Worm (Caenorhabditis elegans) whole organism, mixed stage, embryonic: ENCODE measurements around the gene bud-13.
A peak's percentile ranks its signal among the peaks of the same experiment; 100 is the strongest.

Experiments
- M03D4.4 ChIP-seq: sonication (generic microtip); optimal IDR thresholded peaks from 2 replicates; lab custom pipeline; 2017; ENCODE audit warnings: mild to moderate bottlenecking, missing genetic modification characterization, missing compliant biosample characterization
- bed-3 ChIP-seq: fragments of 200-800 bp; sonication (Bioruptor generic); optimal IDR thresholded peaks from 3 replicates; lab custom pipeline; 2018; ENCODE audit warnings: mild to moderate bottlenecking, missing genetic modification characterization, moderate library complexity, missing compliant biosample characterization
- ceh-39 ChIP-seq: fragments of 150-350 bp; optimal IDR thresholded peaks from 2 replicates; lab custom pipeline; 2014; ENCODE audit warnings: missing biosample characterization, missing genetic modification characterization
- ceh-43 ChIP-seq: fragments of 200-800 bp; sonication (Bioruptor generic); optimal IDR thresholded peaks from 2 replicates; lab custom pipeline; 2018; ENCODE audit warnings: mild to moderate bottlenecking, missing genetic modification characterization, moderate library complexity, missing compliant biosample characterization
- ceh-83 ChIP-seq: fragments of 200-800 bp; sonication (Bioruptor generic); optimal IDR thresholded peaks from 2 replicates; lab custom pipeline; 2018; ENCODE audit warnings: mild to moderate bottlenecking, missing genetic modification characterization, missing compliant biosample characterization
- ces-1 ChIP-seq: fragments of 150-350 bp; optimal IDR thresholded peaks from 2 replicates; lab custom pipeline; 2014; ENCODE audit warnings: missing biosample characterization, missing genetic modification reagents, missing genetic modification characterization
- cnd-1 ChIP-seq: fragments of 200-800 bp; sonication (Bioruptor generic); optimal IDR thresholded peaks from 2 replicates; lab custom pipeline; 2018; ENCODE audit warnings: mild to moderate bottlenecking, missing genetic modification characterization, missing compliant biosample characterization
- drap-1 ChIP-seq: fragments of 200-800 bp; sonication (Bioruptor generic); optimal IDR thresholded peaks from 3 replicates; lab custom pipeline; 2018; ENCODE audit warnings: mild to moderate bottlenecking, missing genetic modification characterization, missing compliant biosample characterization
- elt-1 ChIP-seq: sonication (generic microtip); optimal IDR thresholded peaks from 2 replicates; lab custom pipeline; 2017; ENCODE audit warnings: missing genetic modification characterization, mild to moderate bottlenecking, missing compliant biosample characterization, antibody characterized with exemption, moderate library complexity, borderline replicate concordance; ENCODE audit not compliant: insufficient read depth
- elt-3 ChIP-seq: fragments of 150-350 bp; optimal IDR thresholded peaks from 2 replicates; lab custom pipeline; 2014; ENCODE audit warnings: missing biosample characterization, missing genetic modification characterization
- flh-1 ChIP-seq: fragments of 200-800 bp; sonication (Bioruptor generic); optimal IDR thresholded peaks from 2 replicates; lab custom pipeline; 2018; ENCODE audit warnings: mild to moderate bottlenecking, missing genetic modification characterization, moderate library complexity, missing compliant biosample characterization
- ham-2 ChIP-seq: fragments of 200-800 bp; sonication (Bioruptor generic); optimal IDR thresholded peaks from 2 replicates; lab custom pipeline; 2018; ENCODE audit warnings: mild to moderate bottlenecking, missing genetic modification characterization, missing compliant biosample characterization
- hlh-1 ChIP-seq: fragments of 150-350 bp; optimal IDR thresholded peaks from 2 replicates; lab custom pipeline; 2014; ENCODE audit warnings: missing biosample characterization, missing genetic modification reagents, missing genetic modification characterization
- lin-13 ChIP-seq: fragments of 150-350 bp; optimal IDR thresholded peaks from 2 replicates; lab custom pipeline; 2014; ENCODE audit warnings: missing biosample characterization, missing genetic modification characterization
- lin-32 ChIP-seq: fragments of 200-800 bp; sonication (Bioruptor generic); optimal IDR thresholded peaks from 2 replicates; lab custom pipeline; 2018; ENCODE audit warnings: mild to moderate bottlenecking, missing genetic modification characterization, missing compliant biosample characterization
- lsy-2 ChIP-seq: fragments of 150-350 bp; optimal IDR thresholded peaks from 2 replicates; lab custom pipeline; 2014; ENCODE audit warnings: missing biosample characterization, missing genetic modification characterization
- mab-5 ChIP-seq: fragments of 150-350 bp; optimal IDR thresholded peaks from 2 replicates; lab custom pipeline; 2014; ENCODE audit warnings: missing biosample characterization, missing genetic modification characterization
- mep-1 ChIP-seq: fragments of 150-350 bp; optimal IDR thresholded peaks from 2 replicates; lab custom pipeline; 2017; ENCODE audit warnings: missing biosample characterization, missing genetic modification reagents, missing genetic modification characterization, inconsistent platforms
- mls-2 ChIP-seq: sonication (generic microtip); optimal IDR thresholded peaks from 2 replicates; lab custom pipeline; 2016; ENCODE audit warnings: mild to moderate bottlenecking, missing genetic modification characterization, moderate library complexity, missing compliant biosample characterization
- nhr-12 ChIP-seq: fragments of 150-350 bp; optimal IDR thresholded peaks from 2 replicates; lab custom pipeline; 2014; ENCODE audit warnings: missing biosample characterization, missing genetic modification characterization
- nhr-28 ChIP-seq: fragments of 150-350 bp; optimal IDR thresholded peaks from 2 replicates; lab custom pipeline; 2014; ENCODE audit warnings: missing biosample characterization, missing genetic modification characterization
- nhr-76 ChIP-seq: sonication (generic microtip); optimal IDR thresholded peaks from 2 replicates; lab custom pipeline; 2017; ENCODE audit warnings: missing biosample characterization, missing genetic modification characterization
- pha-4 ChIP-seq: fragments of 150-350 bp; optimal IDR thresholded peaks from 2 replicates; lab custom pipeline; 2018; ENCODE audit warnings: missing biosample characterization, missing genetic modification reagents, missing genetic modification characterization
- snpc-4 ChIP-seq: fragments of 150-350 bp; optimal IDR thresholded peaks from 2 replicates; lab custom pipeline; 2014; ENCODE audit warnings: missing biosample characterization, missing genetic modification characterization
- sptf-1 ChIP-seq: sonication (generic microtip); optimal IDR thresholded peaks from 2 replicates; lab custom pipeline; 2017; ENCODE audit warnings: mild to moderate bottlenecking, missing genetic modification characterization, moderate library complexity, missing compliant biosample characterization
- tbx-8 ChIP-seq: fragments of 200-800 bp; sonication (Bioruptor generic); optimal IDR thresholded peaks from 2 replicates; lab custom pipeline; 2018; ENCODE audit warnings: mild to moderate bottlenecking, missing genetic modification characterization, moderate library complexity, missing compliant biosample characterization
- unc-120 ChIP-seq: sonication (generic microtip); optimal IDR thresholded peaks from 2 replicates; lab custom pipeline; 2017; ENCODE audit warnings: missing genetic modification characterization, missing compliant biosample characterization; ENCODE audit not compliant: poor library complexity, severe bottlenecking
- unc-39 ChIP-seq: fragments of 150-350 bp; optimal IDR thresholded peaks from 2 replicates; lab custom pipeline; 2014; ENCODE audit warnings: missing biosample characterization, missing genetic modification characterization
- zip-8 ChIP-seq: fragments of 150-350 bp; optimal IDR thresholded peaks from 2 replicates; lab custom pipeline; 2014; ENCODE audit warnings: missing biosample characterization, missing genetic modification characterization
- ztf-11 ChIP-seq: fragments of 150-350 bp; optimal IDR thresholded peaks from 2 replicates; lab custom pipeline; 2014; ENCODE audit warnings: missing biosample characterization, missing genetic modification characterization

Gene bud-13

DNA sequence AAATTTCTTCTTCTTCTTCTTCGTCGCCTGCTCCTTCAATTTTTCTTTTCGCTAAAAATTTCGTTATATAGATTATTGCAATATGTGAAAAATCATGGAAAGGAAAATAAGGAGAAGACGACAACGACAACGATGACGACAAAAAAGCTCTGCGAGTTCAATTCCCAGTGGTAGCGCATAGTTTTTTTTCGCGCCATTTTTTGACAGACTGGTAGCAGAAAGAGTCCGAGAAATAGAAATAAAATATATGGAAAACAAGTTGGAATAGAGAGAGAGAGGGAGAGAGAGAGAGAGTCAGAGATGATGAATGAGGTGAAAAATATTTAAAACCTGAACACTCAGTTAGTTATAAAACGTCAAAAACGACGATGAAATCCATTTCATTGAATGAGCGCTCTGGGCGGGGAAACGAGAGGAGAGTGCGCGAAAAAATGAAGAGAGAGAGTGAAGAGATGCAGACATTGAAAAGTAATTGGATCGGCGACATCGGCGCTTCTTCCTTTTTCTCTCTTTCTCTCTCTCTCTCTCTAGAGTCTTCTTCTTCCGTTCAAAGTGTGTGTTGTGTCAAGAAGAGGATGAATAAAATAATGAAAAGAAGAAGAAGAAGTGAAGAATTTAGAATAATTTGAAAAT is 14.4 kb upstream of the bud-13 start, which contains the start of gene pde-2:
pde-2 (minus strand) TSS at position 51 of the 633 bp plus-strand sequence.
- TF ChIP-seq lin-13 (tag; lab: Kevin White, UChicago): no peak
- TF ChIP-seq pha-4 (tag; lab: Kevin White, UChicago): no peak
- peak; percentile 97 for TF ChIP-seq ces-1
- peak; percentile 29 for TF ChIP-seq lsy-2 (tag; lab: Kevin White, UChicago)
- TF ChIP-seq M03D4.4 (tag; lab: Kevin White, UChicago): no peak
- TF ChIP-seq mls-2 (tag; lab: Kevin White, UChicago): no peak
- TF ChIP-seq mep-1 (tag; lab: Kevin White, UChicago): no peak

DNA sequence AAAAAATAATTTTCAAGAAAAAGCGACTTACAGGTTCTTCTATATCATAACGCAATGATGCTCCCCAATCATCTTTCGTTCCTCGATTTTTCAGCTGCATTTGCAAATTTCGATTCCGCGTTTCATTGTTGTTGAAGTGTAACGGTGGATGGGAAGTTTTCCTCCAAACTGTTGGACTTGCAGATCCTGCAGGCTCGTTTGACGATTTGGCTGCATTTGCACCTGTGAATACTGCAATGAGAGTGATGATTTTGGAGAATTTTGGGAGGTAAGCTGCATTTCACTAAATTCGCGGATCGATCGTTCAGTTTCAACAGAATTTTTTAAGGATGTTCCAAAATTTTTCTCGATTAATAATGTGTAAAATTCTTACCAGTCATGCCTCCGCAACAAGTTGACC is 13.4 kb upstream of the bud-13 start:
- TF ChIP-seq mls-2 (tag; lab: Kevin White, UChicago): no peak
- no peak for TF ChIP-seq ztf-11
- TF ChIP-seq ceh-39: no peak
- TF ChIP-seq cnd-1 (tag; lab: Kevin White, UChicago): no peak
- no peak for TF ChIP-seq pha-4 (tag; lab: Kevin White, UChicago)
- TF ChIP-seq snpc-4 (tag; lab: Kevin White, UChicago): no peak
- TF ChIP-seq ceh-43 (GFP tag; lab: Kevin White, UChicago): no peak
- no peak for TF ChIP-seq bed-3 (GFP tag; lab: Kevin White, UChicago)
- TF ChIP-seq lin-13 (tag; lab: Kevin White, UChicago): no peak
- no peak for TF ChIP-seq flh-1

DNA sequence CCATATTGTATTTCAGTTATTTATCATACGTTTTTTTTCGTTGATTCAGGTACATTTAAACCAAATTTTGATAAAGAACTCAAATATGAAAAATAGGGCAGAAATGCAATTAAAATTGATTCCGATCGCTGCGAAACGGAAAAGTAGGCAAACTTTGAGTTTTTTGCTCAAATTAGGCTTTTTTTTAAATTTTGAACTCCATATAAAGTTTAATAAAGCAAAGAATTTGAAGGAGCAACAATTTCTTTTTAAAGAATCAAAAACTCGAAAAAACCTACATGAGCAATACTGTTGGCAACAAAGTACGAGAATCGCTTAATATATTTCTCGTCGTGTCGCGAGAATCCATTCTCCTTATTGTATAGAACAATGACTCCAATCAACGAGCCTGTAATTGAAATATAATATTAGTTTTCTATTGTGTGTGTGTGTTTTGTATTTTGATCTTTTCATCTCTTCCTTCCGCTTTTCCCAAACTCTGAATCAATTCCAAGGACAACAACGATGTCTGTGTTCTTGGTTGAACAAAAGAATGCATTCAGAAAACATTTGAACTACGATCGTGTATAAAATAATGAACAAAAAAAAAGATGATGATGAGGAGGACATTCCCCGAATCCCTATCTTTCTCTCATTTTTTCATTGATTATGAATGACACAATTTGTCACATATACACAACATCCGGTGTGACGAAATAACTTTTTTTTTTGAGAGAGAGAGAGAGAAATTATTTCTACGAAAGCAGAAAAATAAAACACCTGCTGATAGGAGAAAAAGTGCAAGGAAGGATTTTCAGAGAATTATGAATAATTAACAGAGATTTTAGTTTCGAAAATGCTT is 11.2 kb upstream of the bud-13 start:
- TF ChIP-seq unc-39 (tag; lab: Kevin White, UChicago): no peak
- TF ChIP-seq ceh-83: no peak
- TF ChIP-seq sptf-1 (tag; lab: Kevin White, UChicago): no peak
- no peak for TF ChIP-seq zip-8

DNA sequence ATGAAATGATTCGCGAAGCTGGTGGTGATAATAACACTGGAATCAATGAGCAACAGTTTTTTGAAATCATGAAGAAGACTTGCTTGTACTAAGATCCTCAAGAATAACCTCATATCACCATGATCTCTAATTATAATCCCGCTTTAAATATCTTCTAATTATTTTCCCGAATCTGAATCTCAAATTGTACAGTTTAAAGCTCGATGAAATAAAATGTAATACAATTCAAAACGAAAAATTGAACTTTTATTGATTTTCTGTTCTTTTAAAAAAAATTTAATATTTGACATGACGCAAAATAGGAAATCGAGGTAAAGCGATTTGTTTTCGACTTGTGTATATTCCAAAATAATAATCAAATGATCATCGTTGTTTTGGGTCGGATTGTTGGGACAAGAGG is 7.3 kb upstream of the bud-13 start:
- TF ChIP-seq ceh-39 (no peak), ham-2 (no peak), elt-3 (tag; lab: Kevin White, UChicago) (no peak), drap-1 (GFP tag; lab: Kevin White, UChicago) (no peak), ceh-83 (no peak), nhr-28 (tag; lab: Kevin White, UChicago) (no peak), hlh-1 (tag; lab: Kevin White, UChicago) (no peak), lin-32 (GFP tag; lab: Kevin White, UChicago) (no peak), mls-2 (tag; lab: Kevin White, UChicago) (no peak), ces-1 (no peak), elt-1 (tag; lab: Kevin White, UChicago) (no peak), snpc-4 (tag; lab: Kevin White, UChicago) (no peak), flh-1 (no peak), sptf-1 (tag; lab: Kevin White, UChicago) (no peak), tbx-8 (no peak), nhr-76 (tag; lab: Kevin White, UChicago) (no peak), nhr-12 (tag; lab: Kevin White, UChicago) (no peak), mab-5 (tag; lab: Kevin White, UChicago) (no peak), unc-39 (tag; lab: Kevin White, UChicago) (no peak)

DNA sequence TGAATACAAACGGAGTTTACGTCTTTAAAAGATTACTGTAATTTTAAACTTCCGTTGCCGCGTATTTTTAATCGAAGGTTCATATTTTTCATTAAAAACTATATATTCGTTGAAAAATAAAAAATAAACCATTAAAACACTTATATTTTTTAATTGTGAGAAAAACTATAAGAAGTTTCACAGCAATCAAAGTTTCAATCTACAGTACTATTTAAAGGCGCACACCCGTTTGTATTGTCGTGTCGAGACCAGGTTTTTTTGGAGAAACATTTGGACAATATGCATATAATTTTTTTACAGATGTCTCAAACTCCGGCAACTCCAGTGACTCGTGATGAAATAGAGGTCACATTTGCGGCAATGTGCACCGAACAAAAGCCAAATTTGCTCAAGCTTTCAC is 6.3 kb upstream of the bud-13 start, which contains the start of gene R08D7.5:
R08D7.5 (plus strand) TSS at position 301 of the 400 bp plus-strand sequence.
- TF ChIP-seq ham-2: no peak
- TF ChIP-seq tbx-8: no peak
- no peak for TF ChIP-seq drap-1 (GFP tag; lab: Kevin White, UChicago)
- TF ChIP-seq snpc-4 (tag; lab: Kevin White, UChicago): no peak
- no peak for TF ChIP-seq bed-3 (GFP tag; lab: Kevin White, UChicago)
- TF ChIP-seq lsy-2 (tag; lab: Kevin White, UChicago): no peak
- TF ChIP-seq ceh-39: no peak
- no peak for TF ChIP-seq unc-120 (tag; lab: Kevin White, UChicago)
- TF ChIP-seq mab-5 (tag; lab: Kevin White, UChicago): no peak
- TF ChIP-seq M03D4.4 (tag; lab: Kevin White, UChicago): no peak
- TF ChIP-seq, all 35 proteins: peak for 0
